Worm (Caenorhabditis elegans) whole organism, L2 larva: Measurements from ENCODE around the gene H03G16.5.

ENCODE experiments used
- F13H6.1 ChIP-seq: sonication (generic microtip); optimal IDR thresholded peaks from 2 replicates; lab custom pipeline; 2016; ENCODE audit warnings: missing genetic modification characterization, missing compliant biosample characterization
- egl-27 ChIP-seq: sonication (generic microtip); optimal IDR thresholded peaks from 3 replicates; lab custom pipeline; 2017; ENCODE audit warnings: missing biosample characterization, missing genetic modification reagents, missing genetic modification characterization
- lin-11 ChIP-seq: fragments of 150-350 bp; sonication (generic microtip); optimal IDR thresholded peaks from 2 replicates; lab custom pipeline; 2014; ENCODE audit warnings: missing biosample characterization, missing genetic modification characterization, inconsistent platforms, mixed read lengths
- lin-39 ChIP-seq: fragments of 150-350 bp; optimal IDR thresholded peaks from 2 replicates; lab custom pipeline; 2014; ENCODE audit warnings: missing biosample characterization, missing genetic modification reagents, missing genetic modification characterization
- nhr-11 ChIP-seq: fragments of 150-350 bp; optimal IDR thresholded peaks from 2 replicates; lab custom pipeline; 2014; ENCODE audit warnings: missing biosample characterization, missing genetic modification characterization
- nhr-23 ChIP-seq: fragments of 150-350 bp; optimal IDR thresholded peaks from 2 replicates; lab custom pipeline; 2014; ENCODE audit warnings: missing biosample characterization, missing genetic modification reagents, missing genetic modification characterization
- nhr-237 ChIP-seq: fragments of 150-350 bp; optimal IDR thresholded peaks from 2 replicates; lab custom pipeline; 2014; ENCODE audit warnings: missing biosample characterization, missing genetic modification characterization
- nhr-77 ChIP-seq: fragments of 150-350 bp; optimal IDR thresholded peaks from 2 replicates; lab custom pipeline; 2014; ENCODE audit warnings: missing biosample characterization, missing genetic modification characterization
- snpc-4 ChIP-seq: fragments of 150-350 bp; optimal IDR thresholded peaks from 2 replicates; lab custom pipeline; 2014; ENCODE audit warnings: missing biosample characterization, missing genetic modification characterization

- TF ChIP-seq egl-27 (tag; lab: Kevin White, UChicago) (no peak), nhr-77 (tag; lab: Kevin White, UChicago) (no peak), nhr-11 (tag; lab: Kevin White, UChicago) (no peak), nhr-237 (tag; lab: Kevin White, UChicago) (no peak), snpc-4 (peak; percentile 75), nhr-23 (tag; lab: Kevin White, UChicago) (no peak), lin-39 (tag; lab: Kevin White, UChicago) (no peak), F13H6.1 (tag; lab: Kevin White, UChicago) (no peak), lin-11 (no peak)
These were observed 36.2 kb upstream of the H03G16.5 start for ce11 chrX:15092775-15093386.
